Worm (Caenorhabditis elegans) whole organism, L4 larva: Measurements from ENCODE around the gene aman-2.
A peak's percentile ranks its signal among the peaks of the same experiment; 100 is the strongest.

ENCODE experiments used
- D1046.2 ChIP-seq: fragments of 200-800 bp; sonication (Bioruptor generic); IDR thresholded peaks from 2 replicates; pipeline ENCODE4 v1.3.6; 2022; ENCODE audit warnings: missing genetic modification characterization, missing compliant biosample characterization
- F44E2.7 ChIP-seq: fragments of 200-800 bp; sonication (Bioruptor generic); IDR thresholded peaks from 2 replicates; pipeline ENCODE4 v2.1.2; 2022; ENCODE audit warnings: missing genetic modification characterization, missing compliant biosample characterization
- T20F7.1 ChIP-seq: fragments of 200-800 bp; sonication (Bioruptor generic); optimal IDR thresholded peaks from 2 replicates; lab custom pipeline; 2018; ENCODE audit warnings: mild to moderate bottlenecking, missing genetic modification characterization, missing compliant biosample characterization
- T26A8.4 ChIP-seq: fragments of 200-800 bp; sonication (Bioruptor generic); IDR thresholded peaks from 2 replicates; pipeline ENCODE4 v1.3.6; 2022; ENCODE audit warnings: missing genetic modification characterization, missing compliant biosample characterization
- Y75B8A.6 ChIP-seq: fragments of 200-800 bp; sonication (Bioruptor generic); IDR thresholded peaks from 2 replicates; pipeline ENCODE4 v1.3.6; 2022; ENCODE audit warnings: missing genetic modification reagents, missing genetic modification characterization, missing compliant biosample characterization
- ZK337.2 ChIP-seq: fragments of 200-800 bp; sonication (Bioruptor generic); IDR thresholded peaks from 2 replicates; pipeline ENCODE4 v1.3.6; 2022; ENCODE audit warnings: missing genetic modification reagents, missing genetic modification characterization, missing compliant biosample characterization
- aha-1 ChIP-seq: fragments of 150-350 bp; peaks from one replicate; lab custom pipeline; 2014; ENCODE audit warnings: missing biosample characterization, missing genetic modification characterization
- ama-1 ChIP-seq: fragments of 150-350 bp; optimal IDR thresholded peaks from 2 replicates; lab custom pipeline; 2014; ENCODE audit warnings: inconsistent platforms, mixed read lengths
- arid-1 ChIP-seq: fragments of 200-800 bp; sonication (Bioruptor generic); conservative IDR thresholded peaks from 2 replicates; pipeline ENCODE4 v1.3.6; 2022; ENCODE audit warnings: missing genetic modification reagents, missing genetic modification characterization, missing compliant biosample characterization
- attf-4 ChIP-seq: sonication (generic microtip); optimal IDR thresholded peaks from 3 replicates; lab custom pipeline; 2017; ENCODE audit warnings: missing biosample characterization, missing genetic modification characterization
- ceh-62 ChIP-seq: sonication (generic microtip); optimal IDR thresholded peaks from 2 replicates; lab custom pipeline; 2017; ENCODE audit warnings: missing biosample characterization, missing genetic modification characterization
- daf-19 ChIP-seq: fragments of 200-800 bp; sonication (Bioruptor generic); conservative IDR thresholded peaks from 2 replicates; pipeline ENCODE4 v1.3.6; 2022; ENCODE audit warnings: missing genetic modification characterization, missing compliant biosample characterization
- dmd-6 ChIP-seq: fragments of 200-800 bp; sonication (Bioruptor generic); IDR thresholded peaks from 2 replicates; pipeline ENCODE4 v1.3.6; 2022; ENCODE audit warnings: missing genetic modification reagents, missing genetic modification characterization, missing compliant biosample characterization
- dmd-9 ChIP-seq: fragments of 200-800 bp; sonication (Bioruptor generic); IDR thresholded peaks from 2 replicates; pipeline ENCODE4 v1.3.6; 2022; ENCODE audit warnings: missing genetic modification reagents, missing genetic modification characterization, missing compliant biosample characterization
- hlh-11 ChIP-seq: fragments of 200-800 bp; sonication (Bioruptor generic); optimal IDR thresholded peaks from 2 replicates; lab custom pipeline; 2018; ENCODE audit warnings: mild to moderate bottlenecking, missing genetic modification characterization, missing compliant biosample characterization
- lim-7 ChIP-seq: fragments of 200-800 bp; sonication (Bioruptor generic); IDR thresholded peaks from 2 replicates; pipeline ENCODE4 v1.3.6; 2022; ENCODE audit warnings: missing genetic modification characterization, missing compliant biosample characterization
- madf-5 ChIP-seq, 2 experiments: fragments of 200-800 bp; sonication (Bioruptor generic); IDR thresholded peaks; 2 replicates each; pipeline ENCODE4 v1.3.6; 2022; ENCODE audit warnings: missing compliant biosample characterization in 2 of 2, missing genetic modification characterization in 2 of 2
- nhr-10 ChIP-seq: fragments of 150-350 bp; optimal IDR thresholded peaks from 2 replicates; lab custom pipeline; 2014; ENCODE audit warnings: missing biosample characterization, missing genetic modification characterization
- nhr-237 ChIP-seq: sonication (generic microtip); optimal IDR thresholded peaks from 2 replicates; lab custom pipeline; 2017; ENCODE audit warnings: missing biosample characterization, missing genetic modification characterization
- nhr-48 ChIP-seq: sonication (generic microtip); optimal IDR thresholded peaks from 2 replicates; lab custom pipeline; 2016; ENCODE audit warnings: mild to moderate bottlenecking, missing genetic modification characterization, missing compliant biosample characterization
- nhr-6 ChIP-seq: fragments of 150-350 bp; optimal IDR thresholded peaks from 2 replicates; lab custom pipeline; 2014; ENCODE audit warnings: missing biosample characterization, missing genetic modification characterization
- nhr-77 ChIP-seq: fragments of 150-350 bp; optimal IDR thresholded peaks from 2 replicates; lab custom pipeline; 2014; ENCODE audit warnings: missing biosample characterization, missing genetic modification characterization
- pha-4 ChIP-seq, 2 experiments: fragments of 150-350 bp in 1 of 2; fragments of 200-800 bp in 1 of 2; sonication (Bioruptor generic) in 1 of 2; IDR thresholded peaks in 1 of 2; optimal IDR thresholded peaks in 1 of 2; 2 replicates each; pipeline versions ENCODE4 v1.3.6 to Lab custom; 2014 to 2022; ENCODE audit warnings: missing genetic modification characterization in 2 of 2, missing genetic modification reagents in 2 of 2, missing biosample characterization in 1 of 2, missing compliant biosample characterization in 1 of 2
- php-3 ChIP-seq: fragments of 200-800 bp; sonication (Bioruptor generic); IDR thresholded peaks from 2 replicates; pipeline ENCODE4 v1.3.6; 2022; ENCODE audit warnings: missing genetic modification reagents, missing genetic modification characterization, missing compliant biosample characterization
- pqm-1 ChIP-seq: sonication (generic microtip); optimal IDR thresholded peaks from 2 replicates; lab custom pipeline; 2017; ENCODE audit warnings: missing biosample characterization, missing genetic modification characterization
- saeg-2 ChIP-seq: fragments of 200-800 bp; sonication (Bioruptor generic); IDR thresholded peaks from 2 replicates; pipeline ENCODE4 v1.3.6; 2022; ENCODE audit warnings: missing genetic modification reagents, missing genetic modification characterization, missing compliant biosample characterization
- set-16 ChIP-seq: fragments of 200-800 bp; sonication (Bioruptor generic); IDR thresholded peaks from 2 replicates; pipeline ENCODE4 v1.3.6; 2022; ENCODE audit warnings: missing genetic modification reagents, missing genetic modification characterization, missing compliant biosample characterization
- snpc-1.2 ChIP-seq: fragments of 200-800 bp; sonication (Bioruptor generic); IDR thresholded peaks from 2 replicates; pipeline ENCODE4 v1.3.6; 2022; ENCODE audit warnings: missing genetic modification reagents, missing genetic modification characterization, missing compliant biosample characterization
- tra-1 ChIP-seq: fragments of 200-800 bp; sonication (Bioruptor generic); IDR thresholded peaks from 2 replicates; pipeline ENCODE4 v1.3.6; 2022; ENCODE audit warnings: missing genetic modification reagents, missing genetic modification characterization, missing compliant biosample characterization
- unc-62 ChIP-seq, 3 experiments: fragments of 150-350 bp in 1 of 3; sonication (generic microtip); optimal IDR thresholded peaks in 2 of 3; peaks in 1 of 3; 1 replicate in 1 of 3; 2 replicates in 2 of 3; lab custom pipeline; 2014 to 2017; ENCODE audit warnings: missing biosample characterization in 3 of 3, missing genetic modification characterization in 3 of 3, missing genetic modification reagents in 3 of 3, missing genotype in 1 of 3
- zfp-3 ChIP-seq: fragments of 200-800 bp; sonication (Bioruptor generic); conservative IDR thresholded peaks from 2 replicates; pipeline ENCODE4 v1.3.6; 2022; ENCODE audit warnings: missing genetic modification reagents, missing genetic modification characterization, missing compliant biosample characterization
- ztf-11 ChIP-seq: fragments of 150-350 bp; optimal IDR thresholded peaks from 2 replicates; lab custom pipeline; 2014; ENCODE audit warnings: missing biosample characterization, missing genetic modification characterization
- ztf-7 ChIP-seq: fragments of 150-350 bp; optimal IDR thresholded peaks from 2 replicates; lab custom pipeline; 2014; ENCODE audit warnings: missing biosample characterization, missing genetic modification characterization

Gene aman-2

DNA sequence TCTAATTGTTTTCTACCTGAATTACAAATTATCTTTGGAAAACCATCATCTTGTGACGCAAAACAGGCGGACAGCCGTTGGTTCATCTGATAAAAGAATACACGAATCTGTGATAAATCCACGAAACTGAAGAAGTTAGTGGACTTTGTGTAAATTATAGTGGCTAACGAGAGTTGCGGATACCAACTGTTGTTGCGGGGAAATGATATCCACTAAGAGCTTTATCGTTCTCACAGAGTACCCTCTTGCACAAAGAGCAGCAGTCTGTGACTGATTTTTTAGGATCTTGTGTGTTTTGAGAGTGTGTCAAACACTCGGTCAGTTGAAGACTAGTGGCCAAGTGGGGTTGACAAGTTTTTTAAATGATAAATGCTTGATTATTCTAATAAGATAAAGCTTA, 13.4 kb downstream of the aman-2 start:
- TF ChIP-seq hlh-11 (tag; lab: Kevin White, UChicago): peak; percentile 12
- TF ChIP-seq attf-4 (tag; lab: Kevin White, UChicago): no peak
- TF ChIP-seq set-16 (GFP tag; lab: Robert Waterston, UW): no peak
- TF ChIP-seq saeg-2 (GFP tag; lab: Robert Waterston, UW): no peak
- no peak for TF ChIP-seq T26A8.4 (GFP tag; lab: Robert Waterston, UW)
- TF ChIP-seq Y75B8A.6 (GFP tag; lab: Robert Waterston, UW): no peak
- no peak for TF ChIP-seq dmd-6
- no peak for TF ChIP-seq pha-4 (GFP tag; IDR thresholded peaks at IDR 0.05; lab: Robert Waterston, UW)
- no peak for TF ChIP-seq pha-4 (tag; optimal IDR thresholded peaks at IDR 0.05; lab: Kevin White, UChicago)
- TF ChIP-seq snpc-1.2 (GFP tag; lab: Robert Waterston, UW): no peak
- TF ChIP-seq daf-19 (GFP tag; lab: Robert Waterston, UW): 0 out of 2 replicates have a peak, but pooled peaks have one; percentile 53
- TF ChIP-seq ztf-11: no peak
- TF ChIP-seq nhr-10 (tag; lab: Kevin White, UChicago): no peak
- no peak for TF ChIP-seq pqm-1
- TF ChIP-seq nhr-48 (tag; lab: Kevin White, UChicago): no peak
- no peak for TF ChIP-seq D1046.2
- no peak for TF ChIP-seq tra-1
- TF ChIP-seq madf-5 (GFP tag; IDR thresholded peaks at IDR 0.05; lab: Robert Waterston, UW): no peak

- TF ChIP-seq dmd-6 (no peak), nhr-237 (tag; lab: Kevin White, UChicago) (no peak), tra-1 (no peak), lim-7 (GFP tag; lab: Robert Waterston, UW) (no peak)
Measured at ce11 chrV:11917186-11917585, 15.9 kb downstream of the aman-2 start, which contains the start of gene R31.2. TSS of gene R31.2 (plus strand) at chrV:11917573.

DNA sequence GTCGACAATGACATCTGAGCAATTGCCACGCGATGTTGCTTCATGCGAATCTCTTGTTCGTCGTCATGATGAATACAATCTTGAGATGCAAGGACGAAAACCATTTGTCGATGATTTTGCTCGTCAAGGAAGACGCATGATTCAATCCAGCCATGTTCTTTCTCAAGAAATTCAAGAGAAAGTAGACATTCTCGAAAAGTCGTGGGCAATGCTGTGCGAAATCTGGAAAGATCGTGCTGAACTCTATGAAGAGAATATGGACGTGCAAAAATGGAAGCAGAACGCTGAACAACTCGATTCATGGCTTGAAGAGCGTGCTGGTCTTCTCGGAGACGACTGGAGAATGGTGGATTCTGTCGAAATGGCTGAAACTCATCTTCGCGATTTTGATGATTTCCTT, 19.8 kb downstream of the aman-2 start:
- no peak for TF ChIP-seq ztf-7 (tag; lab: Kevin White, UChicago)
- TF ChIP-seq unc-62 (GFP tag; optimal IDR thresholded peaks at IDR 0.05 in 1 of 2; lab: Kevin White, UChicago): peak in 1 of 2 experiments; percentile 82
- TF ChIP-seq unc-62 (tag; optimal IDR thresholded peaks at IDR 0.05; lab: Kevin White, UChicago): no peak

- TF ChIP-seq ama-1 (lab: Kevin White, UChicago) (no peak), F44E2.7 (GFP tag; lab: Robert Waterston, UW) (no peak), T20F7.1 (GFP tag; lab: Kevin White, UChicago) (no peak), php-3 (no peak), aha-1 (tag; lab: Kevin White, UChicago) (peak; percentile 93), nhr-77 (tag; lab: Kevin White, UChicago) (no peak), arid-1 (GFP tag; lab: Robert Waterston, UW) (no peak), zfp-3 (no peak), ceh-62 (tag; lab: Kevin White, UChicago) (no peak)
Measured at ce11 chrV:11905977-11906376, 27.1 kb downstream of the aman-2 start.

- TF ChIP-seq ZK337.2 (GFP tag; lab: Robert Waterston, UW) (no peak), nhr-6 (tag; lab: Kevin White, UChicago) (no peak), unc-62 (GFP tag; optimal IDR thresholded peaks at IDR 0.05 in 1 of 2; lab: Kevin White, UChicago) (peak in 1 of 2 experiments; percentile 81), unc-62 (tag; optimal IDR thresholded peaks at IDR 0.05; lab: Kevin White, UChicago) (no peak), dmd-9 (no peak)
Measured at ce11 chrV:11902161-11902560, 30.9 kb downstream of the aman-2 start.
